Worm (Caenorhabditis elegans) whole organism, L4 larva: Measurements from ENCODE around the gene ecps-2.

Experiments used
- D1046.2 ChIP-seq: fragments of 200-800 bp; sonication (Bioruptor generic); IDR thresholded peaks from 2 replicates; pipeline ENCODE4 v1.3.6; 2022; ENCODE audit warnings: missing genetic modification characterization, missing compliant biosample characterization
- F37D6.2 ChIP-seq: sonication (generic microtip); optimal IDR thresholded peaks from 2 replicates; lab custom pipeline; 2016; ENCODE audit warnings: mild to moderate bottlenecking, missing genetic modification characterization, missing compliant biosample characterization
- F44E2.7 ChIP-seq: fragments of 200-800 bp; sonication (Bioruptor generic); IDR thresholded peaks from 2 replicates; pipeline ENCODE4 v2.1.2; 2022; ENCODE audit warnings: missing genetic modification characterization, missing compliant biosample characterization
- T20F7.1 ChIP-seq: fragments of 200-800 bp; sonication (Bioruptor generic); optimal IDR thresholded peaks from 2 replicates; lab custom pipeline; 2018; ENCODE audit warnings: mild to moderate bottlenecking, missing genetic modification characterization, missing compliant biosample characterization
- T26A8.4 ChIP-seq: fragments of 200-800 bp; sonication (Bioruptor generic); IDR thresholded peaks from 2 replicates; pipeline ENCODE4 v1.3.6; 2022; ENCODE audit warnings: missing genetic modification characterization, missing compliant biosample characterization
- Y48G9A.11 ChIP-seq: fragments of 200-800 bp; sonication (Bioruptor generic); IDR thresholded peaks from 2 replicates; pipeline ENCODE4 v1.3.6; 2022; ENCODE audit warnings: missing genetic modification reagents, missing genetic modification characterization, missing compliant biosample characterization
- ZK337.2 ChIP-seq: fragments of 200-800 bp; sonication (Bioruptor generic); IDR thresholded peaks from 2 replicates; pipeline ENCODE4 v1.3.6; 2022; ENCODE audit warnings: missing genetic modification reagents, missing genetic modification characterization, missing compliant biosample characterization
- aha-1 ChIP-seq: fragments of 150-350 bp; peaks from one replicate; lab custom pipeline; 2014; ENCODE audit warnings: missing biosample characterization, missing genetic modification characterization
- aly-2 ChIP-seq: sonication (generic microtip); optimal IDR thresholded peaks from 2 replicates; lab custom pipeline; 2018; ENCODE audit warnings: missing biosample characterization, missing genetic modification characterization
- ama-1 ChIP-seq: fragments of 150-350 bp; optimal IDR thresholded peaks from 2 replicates; lab custom pipeline; 2014; ENCODE audit warnings: inconsistent platforms, mixed read lengths
- ceh-28 ChIP-seq: fragments of 150-350 bp; optimal IDR thresholded peaks from 2 replicates; lab custom pipeline; 2014; ENCODE audit warnings: missing biosample characterization, missing genetic modification reagents, missing genetic modification characterization
- ceh-32 ChIP-seq: sonication (generic microtip); optimal IDR thresholded peaks from 2 replicates; lab custom pipeline; 2016; ENCODE audit warnings: mild to moderate bottlenecking, missing genetic modification characterization, missing compliant biosample characterization; ENCODE audit not compliant: poor library complexity
- ceh-82 ChIP-seq: sonication (generic microtip); optimal IDR thresholded peaks from 2 replicates; lab custom pipeline; 2017; ENCODE audit warnings: missing biosample characterization, missing genetic modification characterization
- ctbp-1 ChIP-seq: fragments of 200-800 bp; sonication (Bioruptor generic); IDR thresholded peaks from 2 replicates; pipeline ENCODE4 v1.3.6; 2022; ENCODE audit warnings: missing genetic modification reagents, missing genetic modification characterization, missing compliant biosample characterization
- daf-16 ChIP-seq, 3 experiments: sonication (generic microtip); optimal IDR thresholded peaks; 2 replicates each; lab custom pipeline; 2016 to 2017; ENCODE audit warnings: missing genetic modification characterization in 3 of 3, missing genetic modification reagents in 3 of 3, mild to moderate bottlenecking in 2 of 3, missing compliant biosample characterization in 2 of 3, missing biosample characterization in 1 of 3, moderate library complexity in 1 of 3
- daf-8 ChIP-seq: fragments of 200-800 bp; sonication (Bioruptor generic); IDR thresholded peaks from 2 replicates; pipeline ENCODE4 v1.3.6; 2022; ENCODE audit warnings: missing genetic modification characterization, missing compliant biosample characterization
- dpl-1 ChIP-seq: fragments of 150-350 bp; optimal IDR thresholded peaks from 2 replicates; lab custom pipeline; 2014; ENCODE audit warnings: missing biosample characterization, missing genetic modification reagents, missing genetic modification characterization
- dve-1 ChIP-seq: sonication (generic microtip); optimal IDR thresholded peaks from 2 replicates; lab custom pipeline; 2017; ENCODE audit warnings: antibody characterized with exemption, mild to moderate bottlenecking, missing genetic modification characterization, missing compliant biosample characterization; ENCODE audit not compliant: insufficient read depth
- fos-1 ChIP-seq: fragments of 150-350 bp; optimal IDR thresholded peaks from 2 replicates; lab custom pipeline; 2014; ENCODE audit warnings: missing biosample characterization, missing genetic modification characterization
- hif-1 ChIP-seq, 2 experiments: sonication (generic microtip); optimal IDR thresholded peaks; 2 replicates each; lab custom pipeline; 2016 to 2017; ENCODE audit warnings: missing compliant biosample characterization in 2 of 2, missing genetic modification characterization in 2 of 2, missing genetic modification reagents in 2 of 2, missing genotype in 2 of 2, mild to moderate bottlenecking in 1 of 2
- hlh-11 ChIP-seq: fragments of 200-800 bp; sonication (Bioruptor generic); optimal IDR thresholded peaks from 2 replicates; lab custom pipeline; 2018; ENCODE audit warnings: mild to moderate bottlenecking, missing genetic modification characterization, missing compliant biosample characterization
- hmg-1.1 ChIP-seq: fragments of 200-800 bp; sonication (Bioruptor generic); IDR thresholded peaks from 2 replicates; pipeline ENCODE4 v1.3.6; 2022; ENCODE audit warnings: missing genetic modification reagents, missing genetic modification characterization, missing compliant biosample characterization
- jun-1 ChIP-seq: fragments of 150-350 bp; optimal IDR thresholded peaks from 2 replicates; lab custom pipeline; 2014; ENCODE audit warnings: missing biosample characterization, missing genetic modification reagents, missing genetic modification characterization
- lin-29 ChIP-seq: fragments of 200-800 bp; sonication (Bioruptor generic); IDR thresholded peaks from 2 replicates; pipeline ENCODE4 v1.3.6; 2022; ENCODE audit warnings: missing genetic modification reagents, missing genetic modification characterization, missing compliant biosample characterization
- lin-38 ChIP-seq: fragments of 200-800 bp; sonication (Bioruptor generic); IDR thresholded peaks from 2 replicates; pipeline ENCODE4 v1.3.6; 2022; ENCODE audit warnings: missing genetic modification reagents, missing genetic modification characterization, missing compliant biosample characterization
- lsy-2 ChIP-seq, 2 experiments: fragments of 150-350 bp in 1 of 2; sonication (generic microtip) in 1 of 2; optimal IDR thresholded peaks; 2 replicates each; lab custom pipeline; 2014 to 2017; ENCODE audit warnings: missing biosample characterization in 2 of 2, missing genetic modification characterization in 2 of 2
- madf-9 ChIP-seq: fragments of 200-800 bp; sonication (Bioruptor generic); conservative IDR thresholded peaks from 2 replicates; pipeline ENCODE4 v1.3.6; 2022; ENCODE audit warnings: missing genetic modification reagents, missing genetic modification characterization, missing compliant biosample characterization
- mdl-1 ChIP-seq, 2 experiments: fragments of 150-350 bp in 1 of 2; sonication (generic microtip) in 1 of 2; optimal IDR thresholded peaks; 2 replicates each; lab custom pipeline; 2014 to 2017; ENCODE audit warnings: missing biosample characterization in 2 of 2, missing genetic modification characterization in 2 of 2
- mdt-29 ChIP-seq: fragments of 200-800 bp; sonication (Bioruptor generic); IDR thresholded peaks from 2 replicates; pipeline ENCODE4 v1.3.6; 2022; ENCODE audit warnings: missing genetic modification reagents, missing genetic modification characterization, missing compliant biosample characterization
- mxl-2 ChIP-seq: fragments of 200-800 bp; sonication (Bioruptor generic); conservative IDR thresholded peaks from 2 replicates; pipeline ENCODE4 v1.3.6; 2022; ENCODE audit warnings: missing genetic modification reagents, missing genetic modification characterization, missing compliant biosample characterization
- nhr-10 ChIP-seq: fragments of 150-350 bp; optimal IDR thresholded peaks from 2 replicates; lab custom pipeline; 2014; ENCODE audit warnings: missing biosample characterization, missing genetic modification characterization
- nhr-111 ChIP-seq: fragments of 200-800 bp; sonication (Bioruptor generic); optimal IDR thresholded peaks from 2 replicates; lab custom pipeline; 2018; ENCODE audit warnings: mild to moderate bottlenecking, missing genetic modification characterization, missing compliant biosample characterization
- nhr-25 ChIP-seq: sonication (generic microtip); optimal IDR thresholded peaks from 2 replicates; lab custom pipeline; 2017; ENCODE audit warnings: missing genetic modification characterization, mild to moderate bottlenecking, missing compliant biosample characterization, antibody characterized with exemption, moderate library complexity, borderline replicate concordance; ENCODE audit not compliant: insufficient read depth
- nhr-28 ChIP-seq: fragments of 150-350 bp; optimal IDR thresholded peaks from 2 replicates; lab custom pipeline; 2014; ENCODE audit warnings: missing biosample characterization, missing genetic modification characterization
- nhr-48 ChIP-seq: sonication (generic microtip); optimal IDR thresholded peaks from 2 replicates; lab custom pipeline; 2016; ENCODE audit warnings: mild to moderate bottlenecking, missing genetic modification characterization, missing compliant biosample characterization
- nhr-6 ChIP-seq: fragments of 150-350 bp; optimal IDR thresholded peaks from 2 replicates; lab custom pipeline; 2014; ENCODE audit warnings: missing biosample characterization, missing genetic modification characterization
- nhr-77 ChIP-seq: fragments of 150-350 bp; optimal IDR thresholded peaks from 2 replicates; lab custom pipeline; 2014; ENCODE audit warnings: missing biosample characterization, missing genetic modification characterization
- sdz-12 ChIP-seq: fragments of 200-800 bp; sonication (Bioruptor generic); optimal IDR thresholded peaks from 2 replicates; lab custom pipeline; 2018; ENCODE audit warnings: mild to moderate bottlenecking, missing genetic modification characterization, missing compliant biosample characterization
- set-16 ChIP-seq: fragments of 200-800 bp; sonication (Bioruptor generic); IDR thresholded peaks from 2 replicates; pipeline ENCODE4 v1.3.6; 2022; ENCODE audit warnings: missing genetic modification reagents, missing genetic modification characterization, missing compliant biosample characterization
- skn-1 ChIP-seq: fragments of 150-350 bp; optimal IDR thresholded peaks from 2 replicates; lab custom pipeline; 2014; ENCODE audit warnings: missing biosample characterization, missing genetic modification characterization
- snpc-4 ChIP-seq: fragments of 150-350 bp; optimal IDR thresholded peaks from 2 replicates; lab custom pipeline; 2014; ENCODE audit warnings: missing biosample characterization, missing genetic modification characterization
- spr-3 ChIP-seq: fragments of 200-800 bp; sonication (Bioruptor generic); optimal IDR thresholded peaks from 2 replicates; lab custom pipeline; 2018; ENCODE audit warnings: mild to moderate bottlenecking, missing genetic modification characterization, missing compliant biosample characterization
- unc-62 ChIP-seq, 3 experiments: fragments of 150-350 bp in 1 of 3; sonication (generic microtip); optimal IDR thresholded peaks in 2 of 3; peaks in 1 of 3; 1 replicate in 1 of 3; 2 replicates in 2 of 3; lab custom pipeline; 2014 to 2017; ENCODE audit warnings: missing biosample characterization in 3 of 3, missing genetic modification characterization in 3 of 3, missing genetic modification reagents in 3 of 3, missing genotype in 1 of 3
- ztf-7 ChIP-seq: fragments of 150-350 bp; optimal IDR thresholded peaks from 2 replicates; lab custom pipeline; 2014; ENCODE audit warnings: missing biosample characterization, missing genetic modification characterization

The ecps-2 gene

ce11 chrIII:10461164-10461546 is 18.3 kb downstream of the ecps-2 start, which contains the start of gene atx-2 (continued):
- TF ChIP-seq mxl-2 (peak; percentile 41; the same call in 1 of the 2 replicates), sdz-12 (GFP tag; lab: Kevin White, UChicago) (peak; percentile 67), madf-9 (peak; percentile 99), Y48G9A.11 (GFP tag; lab: Robert Waterston, UW) (peak; percentile 85; the same call in 1 of the 2 replicates), skn-1 (tag; lab: Kevin White, UChicago) (peak; percentile 40), daf-8 (GFP tag; lab: Robert Waterston, UW) (no peak), hif-1 (tag; optimal IDR thresholded peaks at IDR 0.05; lab: Kevin White, UChicago) (peak in 1 of 2 experiments; percentile 79), ztf-7 (tag; lab: Kevin White, UChicago) (no peak), mdl-1 (tag; optimal IDR thresholded peaks at IDR 0.05; lab: Kevin White, UChicago) (peak; percentile 77 to 96), F44E2.7 (GFP tag; lab: Robert Waterston, UW) (peak; percentile 85), nhr-28 (tag; lab: Kevin White, UChicago) (peak; percentile 23), set-16 (GFP tag; lab: Robert Waterston, UW) (peak; percentile 84), F37D6.2 (tag; lab: Kevin White, UChicago) (peak; percentile 66), nhr-77 (tag; lab: Kevin White, UChicago) (no peak)

ce11 chrIII:10462935-10463548 is 20.2 kb downstream of the ecps-2 start:
- TF ChIP-seq aha-1 (tag; lab: Kevin White, UChicago) (peak; percentile 56), hmg-1.1 (GFP tag; lab: Robert Waterston, UW) (0 out of 2 replicates have a peak, but pooled peaks have one; percentile 14), ama-1 (lab: Kevin White, UChicago) (no peak), set-16 (GFP tag; lab: Robert Waterston, UW) (peak; percentile 46; the same call in 1 of the 2 replicates)

- peak; percentile 52; the same call in 1 of the 2 replicates for TF ChIP-seq hmg-1.1 (GFP tag; lab: Robert Waterston, UW)
- no peak for TF ChIP-seq ctbp-1 (GFP tag; lab: Robert Waterston, UW)
- TF ChIP-seq T26A8.4 (GFP tag; lab: Robert Waterston, UW) = peak; percentile 32; the same call in 1 of the 2 replicates
- no peak for TF ChIP-seq nhr-25 (tag; lab: Kevin White, UChicago)
- TF ChIP-seq nhr-6 (tag; lab: Kevin White, UChicago) = peak; percentile 14
- peak in 1 of 2 experiments; percentile 29 for TF ChIP-seq hif-1 (tag; optimal IDR thresholded peaks at IDR 0.05; lab: Kevin White, UChicago)
- peak; percentile 64 for TF ChIP-seq dve-1
- no peak for TF ChIP-seq spr-3 (GFP tag; lab: Kevin White, UChicago)
- TF ChIP-seq aha-1 (tag; lab: Kevin White, UChicago) = peak; percentile 94
- TF ChIP-seq ceh-28 (tag; lab: Kevin White, UChicago) = peak; percentile 59
- no peak for TF ChIP-seq jun-1 (tag; lab: Kevin White, UChicago)
- peak in 1 of 2 experiments; percentile 11 for TF ChIP-seq mdl-1 (tag; optimal IDR thresholded peaks at IDR 0.05; lab: Kevin White, UChicago)
- TF ChIP-seq lin-38 (GFP tag; lab: Robert Waterston, UW) = peak; percentile 50
- TF ChIP-seq fos-1 (tag; lab: Kevin White, UChicago) = no peak
- no peak for TF ChIP-seq snpc-4 (tag; lab: Kevin White, UChicago)
- no peak for TF ChIP-seq aly-2 (tag; lab: Kevin White, UChicago)
- peak in 1 of 2 experiments; percentile 64 for TF ChIP-seq lsy-2 (tag; optimal IDR thresholded peaks at IDR 0.05; lab: Kevin White, UChicago)
- peak; percentile 76 for TF ChIP-seq nhr-77 (tag; lab: Kevin White, UChicago)
- peak; percentile 3 for TF ChIP-seq dpl-1
- TF ChIP-seq nhr-48 (tag; lab: Kevin White, UChicago) = peak; percentile 8
- no peak for TF ChIP-seq ceh-82 (tag; lab: Kevin White, UChicago)
- no peak for TF ChIP-seq nhr-111
- TF ChIP-seq ceh-32 (tag; lab: Kevin White, UChicago) = no peak
- TF ChIP-seq lin-29 (GFP tag; lab: Robert Waterston, UW) = no peak
- TF ChIP-seq D1046.2 (GFP tag; lab: Robert Waterston, UW) = no peak
- TF ChIP-seq nhr-10 (tag; lab: Kevin White, UChicago) = peak; percentile 7
- TF ChIP-seq mdt-29 (GFP tag; lab: Robert Waterston, UW) = no peak
- TF ChIP-seq ZK337.2 (GFP tag; lab: Robert Waterston, UW) = no peak
- no peak for TF ChIP-seq set-16 (GFP tag; lab: Robert Waterston, UW)
- no peak for TF ChIP-seq ama-1 (lab: Kevin White, UChicago)
- TF ChIP-seq T20F7.1 = no peak
- TF ChIP-seq unc-62 (GFP tag; optimal IDR thresholded peaks at IDR 0.05 in 1 of 2; lab: Kevin White, UChicago) = peak in 1 of 2 experiments; percentile 25
- TF ChIP-seq unc-62 (tag; optimal IDR thresholded peaks at IDR 0.05; lab: Kevin White, UChicago) = no peak
- TF ChIP-seq daf-16 (GFP tag; optimal IDR thresholded peaks at IDR 0.05; lab: Kevin White, UChicago) = no peak
- TF ChIP-seq daf-16 (tag; optimal IDR thresholded peaks at IDR 0.05; lab: Kevin White, UChicago) = peak; percentile 95
- TF ChIP-seq hlh-11 (tag; lab: Kevin White, UChicago) = peak; percentile 82
Measured at ce11 chrIII:10463653-10464052, 20.8 kb downstream of the ecps-2 start.
